Fruit fly (Drosophila melanogaster) whole organism, prepupa: ENCODE data around the gene brv2.

Source experiments
- Blimp-1 ChIP-seq: fragments of 200-800 bp; sonication (Bioruptor generic); optimal IDR thresholded peaks from 3 replicates; lab custom pipeline; 2017; ENCODE audit warnings: missing biosample characterization, missing genetic modification characterization, mild to moderate bottlenecking, moderate library complexity, missing genetic modification reagents
- CG10631 ChIP-seq: fragments of 200-800 bp; sonication (Bioruptor generic); optimal IDR thresholded peaks from 2 replicates; lab custom pipeline; 2016; ENCODE audit warnings: missing biosample characterization, missing genetic modification characterization
- CG16779 ChIP-seq: fragments of 200-800 bp; sonication (Bioruptor generic); optimal IDR thresholded peaks from 3 replicates; lab custom pipeline; 2017; ENCODE audit warnings: missing biosample characterization, mild to moderate bottlenecking, missing genetic modification characterization
- CG32006 ChIP-seq: fragments of 200-800 bp; sonication (Bioruptor generic); optimal IDR thresholded peaks from 3 replicates; lab custom pipeline; 2017; ENCODE audit warnings: missing biosample characterization, mild to moderate bottlenecking, missing genetic modification characterization
- CG34406 ChIP-seq: fragments of 200-800 bp; sonication (Bioruptor generic); optimal IDR thresholded peaks from 3 replicates; lab custom pipeline; 2016; ENCODE audit warnings: missing biosample characterization, missing genetic modification characterization
- CG3919 ChIP-seq: fragments of 200-800 bp; sonication (Bioruptor generic); optimal IDR thresholded peaks from 3 replicates; lab custom pipeline; 2016; ENCODE audit warnings: missing biosample characterization, missing genetic modification characterization
- CG4318 ChIP-seq: fragments of 200-800 bp; sonication (Bioruptor generic); optimal IDR thresholded peaks from 3 replicates; lab custom pipeline; 2017; ENCODE audit warnings: missing biosample characterization, mild to moderate bottlenecking, missing genetic modification characterization
- CG6276 ChIP-seq: fragments of 200-800 bp; sonication (Bioruptor generic); optimal IDR thresholded peaks from 2 replicates; lab custom pipeline; 2017; ENCODE audit warnings: missing biosample characterization, mild to moderate bottlenecking, missing genetic modification characterization
- CG6792 ChIP-seq: fragments of 200-800 bp; sonication (Bioruptor generic); optimal IDR thresholded peaks from 3 replicates; lab custom pipeline; 2016; ENCODE audit warnings: missing biosample characterization, missing genetic modification characterization
- CG6808 ChIP-seq: fragments of 200-800 bp; sonication (Bioruptor generic); optimal IDR thresholded peaks from 3 replicates; lab custom pipeline; 2017; ENCODE audit warnings: missing biosample characterization, missing genetic modification characterization, mild to moderate bottlenecking, moderate library complexity, missing genetic modification reagents
- CG7368 ChIP-seq: fragments of 200-800 bp; sonication (Bioruptor generic); optimal IDR thresholded peaks from 3 replicates; lab custom pipeline; 2016; ENCODE audit warnings: missing biosample characterization, missing genetic modification characterization
- CG8119 ChIP-seq: fragments of 200-800 bp; sonication (Bioruptor generic); IDR thresholded peaks from 3 replicates; pipeline ENCODE4 v1.3.6; 2022; ENCODE audit warnings: missing biosample characterization, missing genetic modification characterization
- CG8632 ChIP-seq: fragments of 200-800 bp; sonication (Bioruptor generic); optimal IDR thresholded peaks from 3 replicates; lab custom pipeline; 2016; ENCODE audit warnings: missing biosample characterization, missing genetic modification characterization
- Eip75B ChIP-seq: fragments of 200-800 bp; sonication (Bioruptor generic); optimal IDR thresholded peaks from 3 replicates; lab custom pipeline; 2016; ENCODE audit warnings: missing biosample characterization, missing genetic modification characterization
- Eip78C ChIP-seq: fragments of 200-800 bp; sonication (Bioruptor generic); peaks from one replicate; lab custom pipeline; 2016; ENCODE audit warnings: missing biosample characterization, missing genetic modification characterization
- Eip93F ChIP-seq: fragments of 200-800 bp; sonication (Bioruptor generic); optimal IDR thresholded peaks from 2 replicates; lab custom pipeline; 2016; ENCODE audit warnings: missing biosample characterization, mild to moderate bottlenecking, missing genetic modification characterization
- Ets21C ChIP-seq: fragments of 200-800 bp; sonication (Bioruptor generic); optimal IDR thresholded peaks from 3 replicates; lab custom pipeline; 2016; ENCODE audit warnings: missing biosample characterization, missing genetic modification characterization
- Ets96B ChIP-seq: fragments of 200-800 bp; optimal IDR thresholded peaks from 2 replicates; lab custom pipeline; 2019; ENCODE audit warnings: missing biosample characterization, mild to moderate bottlenecking, missing genetic modification characterization, moderate library complexity
- Gug ChIP-seq: fragments of 200-800 bp; sonication (Bioruptor generic); IDR thresholded peaks from 2 replicates; pipeline ENCODE4 v1.3.6; 2022; ENCODE audit warnings: missing biosample characterization, missing genetic modification characterization
- Hr38 ChIP-seq: sonication (Bioruptor generic); optimal IDR thresholded peaks from 2 replicates; lab custom pipeline; 2016; ENCODE audit warnings: missing biosample characterization, missing genetic modification characterization
- Hr39 ChIP-seq: fragments of 200-800 bp; sonication (Bioruptor generic); optimal IDR thresholded peaks from 2 replicates; lab custom pipeline; 2016; ENCODE audit warnings: missing biosample characterization, missing genetic modification characterization
- Hr4 ChIP-seq: fragments of 200-800 bp; sonication (Bioruptor generic); optimal IDR thresholded peaks from 3 replicates; lab custom pipeline; 2016; ENCODE audit warnings: missing biosample characterization, missing genetic modification characterization
- OdsH ChIP-seq: fragments of 200-800 bp; sonication (Bioruptor generic); optimal IDR thresholded peaks from 3 replicates; lab custom pipeline; 2016; ENCODE audit warnings: missing biosample characterization, missing genetic modification characterization
- Sox102F ChIP-seq: fragments of 200-800 bp; sonication (Bioruptor generic); optimal IDR thresholded peaks from 2 replicates; lab custom pipeline; 2016; ENCODE audit warnings: missing biosample characterization, mild to moderate bottlenecking, missing genetic modification characterization
- Sox14 ChIP-seq: fragments of 200-800 bp; sonication (Bioruptor generic); optimal IDR thresholded peaks from 3 replicates; lab custom pipeline; 2016; ENCODE audit warnings: missing biosample characterization, missing genetic modification characterization
- Sox15 ChIP-seq: fragments of 200-800 bp; sonication (Bioruptor generic); optimal IDR thresholded peaks from 3 replicates; lab custom pipeline; 2016; ENCODE audit warnings: missing biosample characterization, missing genetic modification characterization
- acj6 ChIP-seq: fragments of 200-800 bp; sonication (Bioruptor generic); optimal IDR thresholded peaks from 3 replicates; lab custom pipeline; 2016; ENCODE audit warnings: missing biosample characterization, missing genetic modification characterization
- cyc ChIP-seq: fragments of 200-800 bp; sonication (Bioruptor generic); optimal IDR thresholded peaks from 3 replicates; lab custom pipeline; 2016; ENCODE audit warnings: missing biosample characterization, missing genetic modification characterization
- fd59A ChIP-seq: fragments of 200-800 bp; sonication (Bioruptor generic); optimal IDR thresholded peaks from 2 replicates; lab custom pipeline; 2017; ENCODE audit warnings: missing biosample characterization, mild to moderate bottlenecking, missing genetic modification characterization, missing genetic modification reagents
- lz ChIP-seq: fragments of 200-800 bp; sonication (Bioruptor generic); optimal IDR thresholded peaks from 3 replicates; lab custom pipeline; 2016; ENCODE audit warnings: missing biosample characterization, missing genetic modification characterization
- net ChIP-seq: fragments of 200-800 bp; sonication (Bioruptor generic); optimal IDR thresholded peaks from 3 replicates; lab custom pipeline; 2016; ENCODE audit warnings: missing biosample characterization, missing genetic modification characterization
- pdm3 ChIP-seq: fragments of 200-800 bp; sonication (Bioruptor generic); optimal IDR thresholded peaks from 3 replicates; lab custom pipeline; 2016; ENCODE audit warnings: missing biosample characterization, missing genetic modification characterization
- salr ChIP-seq, 2 experiments: fragments of 200-800 bp; sonication (Bioruptor generic); optimal IDR thresholded peaks; 3 replicates each; lab custom pipeline; 2016 to 2018; ENCODE audit warnings: missing biosample characterization in 2 of 2, missing genetic modification characterization in 2 of 2, mild to moderate bottlenecking in 1 of 2
- spab ChIP-seq: fragments of 200-800 bp; sonication (Bioruptor generic); optimal IDR thresholded peaks from 2 replicates; lab custom pipeline; 2017; ENCODE audit warnings: missing biosample characterization, mild to moderate bottlenecking, missing genetic modification characterization, missing genetic modification reagents
- ss ChIP-seq, 2 experiments: fragments of 200-800 bp; sonication (Bioruptor generic); optimal IDR thresholded peaks; 2 replicates in 1 of 2; 3 replicates in 1 of 2; lab custom pipeline; 2017 to 2018; ENCODE audit warnings: mild to moderate bottlenecking in 2 of 2, missing biosample characterization in 2 of 2, missing genetic modification characterization in 2 of 2, moderate library complexity in 1 of 2
- topi ChIP-seq: fragments of 200-800 bp; sonication (Bioruptor generic); optimal IDR thresholded peaks from 3 replicates; lab custom pipeline; 2016; ENCODE audit warnings: missing biosample characterization, missing genetic modification characterization

brv2 gene

dm6 chr3L:17359225-17359773, 14.8 kb upstream of the brv2 start, which contains the start of gene tap:
Gene tap, plus strand, starts transcription at chr3L:17359682.
- no peak for TF ChIP-seq net (GFP tag; lab: Kevin White, UChicago)
- no peak for TF ChIP-seq CG3919 (GFP tag; lab: Kevin White, UChicago)
- no peak for TF ChIP-seq CG6792 (GFP tag; lab: Kevin White, UChicago)
- no peak for TF ChIP-seq OdsH (GFP tag; lab: Kevin White, UChicago)
- TF ChIP-seq Blimp-1 (GFP tag; lab: Kevin White, UChicago): no peak
- no peak for TF ChIP-seq Gug (GFP tag; lab: Robert Waterston, UW)
- TF ChIP-seq salr (GFP tag; optimal IDR thresholded peaks at IDR 0.05; lab: Kevin White, UChicago): no peak
- TF ChIP-seq fd59A: no peak
- TF ChIP-seq Hr39: no peak
- no peak for TF ChIP-seq CG10631
- TF ChIP-seq Sox15: no peak
- no peak for TF ChIP-seq CG4318
- TF ChIP-seq lz (GFP tag; lab: Kevin White, UChicago): no peak
- no peak for TF ChIP-seq pdm3 (GFP tag; lab: Kevin White, UChicago)

dm6 chr3L:17358490-17358889, 14.0 kb upstream of the brv2 start:
- no peak for TF ChIP-seq acj6 (GFP tag; lab: Kevin White, UChicago)
- no peak for TF ChIP-seq CG3919 (GFP tag; lab: Kevin White, UChicago)
- no peak for TF ChIP-seq Sox102F
- TF ChIP-seq CG6808 (GFP tag; lab: Kevin White, UChicago): no peak
- no peak for TF ChIP-seq CG7368 (GFP tag; lab: Kevin White, UChicago)
- TF ChIP-seq topi (GFP tag; lab: Kevin White, UChicago): no peak
- no peak for TF ChIP-seq CG4318
- no peak for TF ChIP-seq CG8632 (GFP tag; lab: Kevin White, UChicago)

dm6 chr3L:17357431-17357830, 12.9 kb upstream of the brv2 start:
- TF ChIP-seq cyc (GFP tag; lab: Kevin White, UChicago) (no peak), CG3919 (GFP tag; lab: Kevin White, UChicago) (no peak), Hr4 (GFP tag; lab: Kevin White, UChicago) (no peak), spab (GFP tag; lab: Kevin White, UChicago) (no peak), CG8119 (no peak)

dm6 chr3L:17352812-17353211, 8.3 kb upstream of the brv2 start:
- TF ChIP-seq Eip93F (GFP tag; lab: Kevin White, UChicago) (no peak), CG8119 (no peak), Ets96B (tag; lab: Kevin White, UChicago) (no peak), CG32006 (GFP tag; lab: Kevin White, UChicago) (no peak), Gug (GFP tag; lab: Robert Waterston, UW) (no peak), CG7368 (GFP tag; lab: Kevin White, UChicago) (no peak), CG6276 (GFP tag; lab: Kevin White, UChicago) (no peak), CG16779 (tag; lab: Kevin White, UChicago) (no peak), CG10631 (no peak), Ets21C (GFP tag; lab: Kevin White, UChicago) (no peak), acj6 (GFP tag; lab: Kevin White, UChicago) (no peak), CG34406 (GFP tag; lab: Kevin White, UChicago) (no peak), Eip78C (GFP tag; lab: Kevin White, UChicago) (no peak), ss (GFP tag; optimal IDR thresholded peaks at IDR 0.05; lab: Kevin White, UChicago) (no peak), Sox14 (GFP tag; lab: Kevin White, UChicago) (no peak), fd59A (no peak), Hr38 (GFP tag; lab: Kevin White, UChicago) (no peak), Eip75B (GFP tag; lab: Kevin White, UChicago) (no peak), topi (GFP tag; lab: Kevin White, UChicago) (no peak), Hr39 (no peak)
